Worm (Caenorhabditis elegans) whole organism, early embryonic: ENCODE results near the gene msa-1.
"Not testable (repeated sequence)": the region's sequence is repeated elsewhere in the genome, so short reads cannot be mapped to it uniquely, and the experiment has no call there.

ENCODE experiments used
- ama-1 ChIP-seq: fragments of 150-350 bp; optimal IDR thresholded peaks from 2 replicates; lab custom pipeline; 2014
- ceh-13 ChIP-seq: fragments of 200-800 bp; sonication (Bioruptor generic); optimal IDR thresholded peaks from 2 replicates; lab custom pipeline; 2018; ENCODE audit warnings: mild to moderate bottlenecking, missing genetic modification characterization, missing compliant biosample characterization
- hnd-1 ChIP-seq: sonication (generic microtip); optimal IDR thresholded peaks from 2 replicates; lab custom pipeline; 2016; ENCODE audit warnings: missing genetic modification characterization, missing compliant biosample characterization
- tbx-37 ChIP-seq: fragments of 200-800 bp; sonication (Bioruptor generic); conservative IDR thresholded peaks from 2 replicates; pipeline ENCODE4 v1.3.6; 2022; ENCODE audit warnings: missing genetic modification reagents, missing genetic modification characterization, missing compliant biosample characterization

DNA sequence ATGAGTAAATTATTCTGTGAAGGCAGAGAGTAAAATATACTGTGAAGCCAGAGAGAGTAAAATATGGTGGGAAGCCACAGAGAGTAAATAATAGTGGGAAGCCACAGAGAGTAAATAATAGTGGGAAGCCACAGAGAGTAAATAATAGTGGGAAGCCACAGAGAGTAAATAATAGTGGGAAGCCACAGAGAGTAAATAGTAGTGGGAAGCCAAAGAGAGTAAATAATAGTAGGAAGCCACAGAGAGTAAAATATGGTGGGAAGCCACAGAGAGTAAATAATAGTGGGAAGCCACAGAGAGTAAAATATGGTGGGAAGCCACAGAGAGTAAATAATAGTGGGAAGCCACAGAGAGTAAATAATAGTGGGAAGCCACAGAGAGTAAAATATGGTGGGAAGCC, 40.3 kb upstream of the msa-1 start:
- not testable (repeated sequence) for TF ChIP-seq tbx-37 (GFP tag; lab: Robert Waterston, UW); hnd-1 (tag; lab: Kevin White, UChicago); ceh-13 (GFP tag; lab: Kevin White, UChicago); ama-1 (lab: Kevin White, UChicago)
